Worm (Caenorhabditis elegans) whole organism, L1 larva: ENCODE data around the gene R09B5.11.

ENCODE experiments used
- fos-1 ChIP-seq: fragments of 150-350 bp; optimal IDR thresholded peaks from 2 replicates; lab custom pipeline; 2014; ENCODE audit warnings: missing biosample characterization, missing genetic modification characterization
- nhr-11 ChIP-seq: fragments of 150-350 bp; optimal IDR thresholded peaks from 2 replicates; lab custom pipeline; 2014; ENCODE audit warnings: missing biosample characterization, missing genetic modification characterization
- nhr-90 ChIP-seq: sonication (generic microtip); optimal IDR thresholded peaks from 2 replicates; lab custom pipeline; 2016; ENCODE audit warnings: mild to moderate bottlenecking, missing genetic modification characterization, missing compliant biosample characterization; ENCODE audit not compliant: poor library complexity

DNA sequence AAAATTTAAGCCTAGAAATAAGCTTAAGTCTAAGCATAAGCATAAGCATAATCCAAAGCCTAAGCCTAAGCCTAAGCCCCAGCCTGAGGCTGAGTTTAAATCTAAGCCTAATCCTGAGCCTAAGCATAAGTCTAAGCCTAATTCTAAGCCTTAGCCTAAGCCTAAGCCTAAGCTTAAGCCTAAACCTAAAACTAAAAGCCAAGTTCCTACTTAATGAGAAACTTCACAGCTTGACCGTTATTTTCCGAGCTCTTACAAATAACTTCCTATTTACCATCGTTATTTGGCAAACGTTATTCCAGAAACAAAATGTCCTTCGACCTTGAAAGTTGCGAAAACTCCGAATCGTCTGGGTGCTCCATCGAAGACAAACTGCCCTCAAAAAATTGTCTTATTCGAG lies 42.7 kb downstream of the R09B5.11 start, which contains the start of gene C38C3.4:
- no peak for TF ChIP-seq fos-1
- no peak for TF ChIP-seq nhr-90 (tag; lab: Kevin White, UChicago)
- TF ChIP-seq nhr-11 = no peak
